Fruit fly (Drosophila melanogaster) whole organism, embryonic: ENCODE measurements around the gene spn-B.

Experiments
- Atf-2 ChIP-seq: fragments of 200-800 bp; sonication (Bioruptor generic); optimal IDR thresholded peaks from 2 replicates; lab custom pipeline; 2016; ENCODE audit warnings: missing biosample characterization, missing genetic modification characterization
- BEAF-32 ChIP-seq: fragments of 200-800 bp; sonication (Bioruptor generic); optimal IDR thresholded peaks from 3 replicates; lab custom pipeline; 2017; ENCODE audit warnings: missing biosample characterization, missing genetic modification characterization, mild to moderate bottlenecking, moderate library complexity, missing genetic modification reagents
- Blimp-1 ChIP-seq: fragments of 200-800 bp; sonication (Bioruptor generic); optimal IDR thresholded peaks from 3 replicates; lab custom pipeline; 2018; ENCODE audit warnings: missing biosample characterization, missing genetic modification characterization, mild to moderate bottlenecking, moderate library complexity, missing genetic modification reagents
- CG12769 ChIP-seq: fragments of 200-800 bp; sonication (Bioruptor generic); optimal IDR thresholded peaks from 2 replicates; lab custom pipeline; 2019; ENCODE audit warnings: missing biosample characterization, mild to moderate bottlenecking, missing genetic modification characterization, moderate library complexity
- CG13287 ChIP-seq: fragments of 200-800 bp; sonication (Bioruptor generic); IDR thresholded peaks from 2 replicates; pipeline ENCODE4 v1.3.6; 2022; ENCODE audit warnings: missing biosample characterization, missing genetic modification characterization; ENCODE audit not compliant: partially characterized antibody
- CG1602 ChIP-seq: fragments of 200-800 bp; sonication (Bioruptor generic); optimal IDR thresholded peaks from 3 replicates; lab custom pipeline; 2016; ENCODE audit warnings: missing biosample characterization, missing genetic modification characterization
- CG16813 ChIP-seq: fragments of 200-800 bp; sonication (Bioruptor generic); IDR thresholded peaks from 3 replicates; pipeline ENCODE4 v1.3.6; 2022; ENCODE audit warnings: missing biosample characterization, missing genetic modification characterization; ENCODE audit not compliant: partially characterized antibody
- CG17912 ChIP-seq: fragments of 200-800 bp; sonication (Bioruptor generic); optimal IDR thresholded peaks from 2 replicates; lab custom pipeline; 2018; ENCODE audit warnings: missing biosample characterization, mild to moderate bottlenecking, missing genetic modification characterization
- CG2129 ChIP-seq: fragments of 200-800 bp; sonication (Bioruptor generic); IDR thresholded peaks from 2 replicates; pipeline ENCODE4 v1.3.6; 2022; ENCODE audit warnings: missing biosample characterization, missing genetic modification characterization; ENCODE audit not compliant: partially characterized antibody
- CG32532 ChIP-seq: fragments of 200-800 bp; sonication (Bioruptor generic); IDR thresholded peaks from 2 replicates; pipeline ENCODE4 v1.3.6; 2022; ENCODE audit warnings: missing biosample characterization, missing genetic modification characterization
- CG33557 ChIP-seq: fragments of 200-800 bp; sonication (Bioruptor generic); optimal IDR thresholded peaks from 2 replicates; lab custom pipeline; 2019; ENCODE audit warnings: missing biosample characterization, mild to moderate bottlenecking, missing genetic modification characterization, moderate library complexity
- CG3726 ChIP-seq: fragments of 200-800 bp; sonication (Bioruptor generic); IDR thresholded peaks from 3 replicates; pipeline ENCODE4, ENCODE4 v1.3.6; 2022; ENCODE audit warnings: missing biosample characterization, missing genetic modification characterization
- CG4617 ChIP-seq: fragments of 200-800 bp; sonication (Bioruptor generic); optimal IDR thresholded peaks from 3 replicates; lab custom pipeline; 2016; ENCODE audit warnings: missing biosample characterization, missing genetic modification characterization, borderline replicate concordance
- CG7745 ChIP-seq: fragments of 200-800 bp; sonication (Bioruptor generic); optimal IDR thresholded peaks from 2 replicates; lab custom pipeline; 2018; ENCODE audit warnings: missing biosample characterization, mild to moderate bottlenecking, missing genetic modification characterization, moderate library complexity
- CG8924 ChIP-seq: fragments of 200-800 bp; optimal IDR thresholded peaks from 3 replicates; lab custom pipeline; 2019; ENCODE audit warnings: missing biosample characterization, mild to moderate bottlenecking, missing genetic modification characterization, moderate library complexity
- CG9437 ChIP-seq: fragments of 200-800 bp; sonication (Bioruptor generic); optimal IDR thresholded peaks from 2 replicates; lab custom pipeline; 2018; ENCODE audit warnings: missing biosample characterization, mild to moderate bottlenecking, missing genetic modification characterization
- D19B ChIP-seq: fragments of 200-800 bp; sonication (Bioruptor generic); optimal IDR thresholded peaks from 2 replicates; lab custom pipeline; 2017; ENCODE audit warnings: missing biosample characterization, mild to moderate bottlenecking, missing genetic modification characterization
- Ets97D ChIP-seq: fragments of 200-800 bp; sonication (Bioruptor generic); optimal IDR thresholded peaks from 3 replicates; lab custom pipeline; 2016; ENCODE audit warnings: missing biosample characterization, missing genetic modification characterization
- Hmr ChIP-seq: fragments of 200-800 bp; sonication (Bioruptor generic); optimal IDR thresholded peaks from 3 replicates; lab custom pipeline; 2017; ENCODE audit warnings: mild to moderate bottlenecking, missing biosample characterization, missing genetic modification reagents, missing genetic modification characterization
- Hr39 ChIP-seq: fragments of >200 bp; optimal IDR thresholded peaks from 2 replicates; lab custom pipeline; 2017
- MBD-R2 ChIP-seq: fragments of 200-800 bp; sonication (Bioruptor generic); IDR thresholded peaks from 2 replicates; pipeline ENCODE4 v1.3.6; 2022; ENCODE audit warnings: missing biosample characterization, missing genetic modification characterization
- Nf-YA ChIP-seq: fragments of 200-800 bp; sonication (Bioruptor generic); IDR thresholded peaks from 2 replicates; pipeline ENCODE4 v1.3.6; 2022; ENCODE audit warnings: missing biosample characterization, missing genetic modification characterization
- Side ChIP-seq: fragments of 200-800 bp; sonication (Bioruptor generic); optimal IDR thresholded peaks from 2 replicates; lab custom pipeline; 2016; ENCODE audit warnings: missing biosample characterization, missing genetic modification characterization
- ara ChIP-seq: fragments of 200-800 bp; sonication (Bioruptor generic); IDR thresholded peaks from 2 replicates; pipeline ENCODE4 v1.3.6; 2022; ENCODE audit warnings: missing biosample characterization, missing genetic modification characterization
- ase ChIP-seq: fragments of 200-800 bp; sonication (Bioruptor generic); IDR thresholded peaks from 3 replicates; pipeline ENCODE4 v1.3.6; 2022; ENCODE audit warnings: missing biosample characterization, missing genetic modification characterization
- bab2 ChIP-seq: fragments of 200-800 bp; sonication (Bioruptor generic); optimal IDR thresholded peaks from 2 replicates; lab custom pipeline; 2016; ENCODE audit warnings: missing biosample characterization, missing genetic modification characterization
- bbx ChIP-seq: fragments of 200-800 bp; sonication (Bioruptor generic); IDR thresholded peaks from 2 replicates; pipeline ENCODE4 v1.3.6; 2022; ENCODE audit warnings: missing biosample characterization, missing genetic modification characterization; ENCODE audit not compliant: partially characterized antibody
- bsh ChIP-seq, 2 experiments: fragments of 200-800 bp; sonication (Bioruptor generic); optimal IDR thresholded peaks; 2 replicates each; lab custom pipeline; 2017 to 2018; ENCODE audit warnings: mild to moderate bottlenecking in 2 of 2, missing biosample characterization in 2 of 2, missing genetic modification characterization in 2 of 2, moderate library complexity in 1 of 2
- cg ChIP-seq: fragments of 200-800 bp; sonication (Bioruptor generic); optimal IDR thresholded peaks from 3 replicates; lab custom pipeline; 2019; ENCODE audit warnings: missing biosample characterization, mild to moderate bottlenecking, missing genetic modification characterization, moderate library complexity
- chif ChIP-seq, 2 experiments: fragments of 200-800 bp; sonication (Bioruptor generic); optimal IDR thresholded peaks; 3 replicates each; lab custom pipeline; 2016; ENCODE audit warnings: missing biosample characterization in 2 of 2, missing genetic modification characterization in 2 of 2
- ci ChIP-seq: fragments of 200-800 bp; sonication (Bioruptor generic); IDR thresholded peaks from 3 replicates; pipeline ENCODE4 v1.3.6; 2022; ENCODE audit warnings: missing biosample characterization, missing genetic modification characterization
- crc ChIP-seq: fragments of 200-800 bp; sonication (Bioruptor generic); optimal IDR thresholded peaks from 2 replicates; lab custom pipeline; 2016; ENCODE audit warnings: missing biosample characterization, missing genetic modification characterization
- crp ChIP-seq, 2 experiments: fragments of 200-800 bp; sonication (Bioruptor generic); optimal IDR thresholded peaks; 2 replicates in 1 of 2; 3 replicates in 1 of 2; lab custom pipeline; 2017; ENCODE audit warnings: missing biosample characterization in 2 of 2, missing genetic modification characterization in 2 of 2, mild to moderate bottlenecking in 1 of 2, moderate library complexity in 1 of 2
- ems ChIP-seq: fragments of 200-800 bp; sonication (Bioruptor generic); optimal IDR thresholded peaks from 3 replicates; lab custom pipeline; 2016; ENCODE audit warnings: missing biosample characterization, missing genetic modification characterization
- eve ChIP-seq, 2 experiments: fragments of >200 bp; optimal IDR thresholded peaks; 2 replicates each; lab custom pipeline; 2017; ENCODE audit warnings: missing biosample characterization in 2 of 2, missing genetic modification characterization in 2 of 2
- fd102C ChIP-seq: fragments of 200-800 bp; sonication (Bioruptor generic); optimal IDR thresholded peaks from 2 replicates; lab custom pipeline; 2018; ENCODE audit warnings: missing biosample characterization, mild to moderate bottlenecking, missing genetic modification characterization, moderate library complexity
- gcm ChIP-seq: fragments of 200-800 bp; sonication (Bioruptor generic); optimal IDR thresholded peaks from 2 replicates; lab custom pipeline; 2019; ENCODE audit warnings: missing biosample characterization, mild to moderate bottlenecking, missing genetic modification characterization, moderate library complexity
- gfzf ChIP-seq: fragments of 200-800 bp; sonication (Bioruptor generic); optimal IDR thresholded peaks from 2 replicates; lab custom pipeline; 2016; ENCODE audit warnings: missing biosample characterization, mild to moderate bottlenecking, missing genetic modification characterization, moderate library complexity
- gt ChIP-seq: fragments of 200-800 bp; sonication (Bioruptor generic); IDR thresholded peaks from 2 replicates; pipeline ENCODE4 v1.3.6; 2022; ENCODE audit warnings: missing biosample characterization, missing genetic modification characterization
- lbe ChIP-seq: fragments of 200-800 bp; sonication (Bioruptor generic); optimal IDR thresholded peaks from 2 replicates; lab custom pipeline; 2016; ENCODE audit warnings: missing biosample characterization, mild to moderate bottlenecking, missing genetic modification characterization
- nerfin-1 ChIP-seq: fragments of 200-800 bp; sonication (Bioruptor generic); optimal IDR thresholded peaks from 3 replicates; lab custom pipeline; 2019; ENCODE audit warnings: missing biosample characterization, mild to moderate bottlenecking, missing genetic modification characterization, moderate library complexity
- otp ChIP-seq: fragments of 200-800 bp; sonication (Bioruptor generic); IDR thresholded peaks from 3 replicates; pipeline ENCODE4, ENCODE4 v1.3.6; 2022; ENCODE audit warnings: missing biosample characterization, missing genetic modification characterization
- rib ChIP-seq: fragments of 200-800 bp; sonication (Bioruptor generic); IDR thresholded peaks from 2 replicates; pipeline ENCODE4 v1.3.6; 2022; ENCODE audit warnings: missing biosample characterization, missing genetic modification characterization
- sd ChIP-seq: fragments of 200-800 bp; sonication (Bioruptor generic); optimal IDR thresholded peaks from 3 replicates; lab custom pipeline; 2018; ENCODE audit warnings: missing biosample characterization, mild to moderate bottlenecking, missing genetic modification characterization, moderate library complexity
- shn ChIP-seq: fragments of 200-800 bp; sonication (Bioruptor generic); optimal IDR thresholded peaks from 3 replicates; lab custom pipeline; 2016; ENCODE audit warnings: missing biosample characterization, missing genetic modification characterization
- sug ChIP-seq: fragments of 200-800 bp; optimal IDR thresholded peaks from 2 replicates; lab custom pipeline; 2019; ENCODE audit warnings: missing biosample characterization, mild to moderate bottlenecking, missing genetic modification characterization, moderate library complexity
- tio ChIP-seq: fragments of 200-800 bp; sonication (Bioruptor generic); optimal IDR thresholded peaks from 2 replicates; lab custom pipeline; 2017; ENCODE audit warnings: missing biosample characterization, missing genetic modification characterization, inconsistent platforms
- unc-4 ChIP-seq: fragments of 200-800 bp; sonication (Bioruptor generic); IDR thresholded peaks from 2 replicates; pipeline ENCODE4 v1.3.6; 2022; ENCODE audit warnings: missing biosample characterization, missing genetic modification characterization; ENCODE audit not compliant: partially characterized antibody

The spn-B gene

DNA sequence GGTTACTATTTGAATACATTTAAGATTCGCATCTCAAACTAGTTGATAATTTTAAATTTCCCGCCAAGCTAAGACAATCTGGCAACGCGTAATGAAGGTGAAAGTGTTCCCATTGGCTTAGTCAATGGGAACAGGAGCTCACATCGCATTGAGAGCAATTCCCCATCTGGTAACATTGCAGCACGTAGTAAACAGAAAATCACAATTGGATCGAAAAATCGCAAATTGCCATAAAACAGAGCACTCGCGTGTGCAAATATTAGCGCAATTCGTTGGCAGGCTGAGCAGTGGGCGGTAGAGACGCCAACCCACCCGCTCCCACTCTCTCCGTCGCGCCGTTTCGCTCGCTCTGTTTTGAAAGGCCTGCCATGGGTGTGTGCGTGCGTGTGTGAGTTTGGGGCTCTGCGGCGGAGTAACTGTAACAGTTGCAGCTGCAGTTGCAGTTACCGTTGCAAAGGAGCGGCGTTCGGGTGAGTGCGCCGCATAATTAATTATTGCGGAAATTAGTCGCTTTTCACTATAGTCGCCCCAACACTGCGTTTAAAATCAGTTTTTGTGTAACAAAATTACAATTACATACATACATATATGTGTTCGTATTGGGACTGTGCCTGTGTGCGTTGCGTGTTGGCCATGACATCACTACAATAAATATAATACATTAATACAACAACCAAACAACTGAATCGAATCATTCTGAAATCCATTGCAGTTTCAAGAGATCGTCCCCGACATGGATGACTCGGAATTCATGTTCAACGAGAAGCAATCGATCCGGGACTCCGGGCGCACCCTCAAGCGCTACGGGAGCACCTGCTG lies 29.6 kb upstream of the spn-B start (continued):
- TF ChIP-seq CG17912 (GFP tag; lab: Kevin White, UChicago) (no peak), crc (no peak), nerfin-1 (tag; lab: Kevin White, UChicago) (peak; percentile 31), Blimp-1 (GFP tag; lab: Kevin White, UChicago) (peak; percentile 99), cg (GFP tag; lab: Kevin White, UChicago) (peak; percentile 92), gt (no peak), CG16813 (0 out of 3 replicates have a peak, but pooled peaks have one; percentile 10), BEAF-32 (GFP tag; lab: Kevin White, UChicago) (peak; percentile 29), Hmr (no peak), Nf-YA (GFP tag; lab: Robert Waterston, UW) (no peak), CG4617 (peak; percentile 82), sd (tag; lab: Kevin White, UChicago) (no peak), unc-4 (0 out of 2 replicates have a peak, but pooled peaks have one; percentile 26), otp (GFP tag; lab: Robert Waterston, UW) (0 out of 3 replicates have a peak, but pooled peaks have one; percentile 32), Side (GFP tag; lab: Kevin White, UChicago) (peak; percentile 4), bbx (GFP tag; lab: Robert Waterston, UW) (0 out of 2 replicates have a peak, but pooled peaks have one; percentile 22), shn (GFP tag; lab: Kevin White, UChicago) (no peak), rib (GFP tag; lab: Robert Waterston, UW) (peak; percentile 28; the same call in 1 of the 2 replicates), ara (GFP tag; lab: Robert Waterston, UW) (no peak), Atf-2 (GFP tag; lab: Kevin White, UChicago) (no peak), CG2129 (GFP tag; lab: Robert Waterston, UW) (no peak), MBD-R2 (GFP tag; lab: Robert Waterston, UW) (peak; percentile 46; the same call in 1 of the 2 replicates), CG33557 (GFP tag; lab: Kevin White, UChicago) (peak; percentile 18), fd102C (GFP tag; lab: Kevin White, UChicago) (no peak), CG12769 (tag; lab: Kevin White, UChicago) (peak; percentile 2), chif (GFP tag; optimal IDR thresholded peaks at IDR 0.05; lab: Kevin White, UChicago) (no peak), Hr39 (lab: Kevin White, UChicago) (no peak), Ets97D (GFP tag; lab: Kevin White, UChicago) (no peak)
- TF ChIP-seq, all 482 proteins: peak for 46

DNA sequence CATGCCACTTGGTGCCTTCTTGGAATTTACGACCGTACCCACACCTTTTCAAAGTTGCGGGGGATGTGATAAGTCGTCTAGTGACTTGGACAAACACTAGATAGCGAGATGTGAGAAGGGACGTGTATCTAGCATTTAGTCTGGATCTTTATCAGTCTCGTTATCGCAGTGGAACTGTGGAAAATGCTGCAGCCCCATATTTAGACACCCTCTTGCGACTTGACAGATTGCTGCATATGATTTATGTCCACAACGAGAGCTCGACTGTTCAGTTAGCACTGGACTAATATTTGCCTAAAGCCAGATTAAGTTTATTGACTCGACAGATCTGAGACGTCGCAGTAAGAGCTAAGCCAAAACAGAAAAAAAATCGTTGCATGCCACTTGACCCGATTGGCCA lies 28.0 kb upstream of the spn-B start:
- TF ChIP-seq gfzf (no peak), CG7745 (tag; lab: Kevin White, UChicago) (no peak), eve (GFP tag; optimal IDR thresholded peaks at IDR 0.05; lab: Kevin White, UChicago) (no peak), bab2 (GFP tag; lab: Kevin White, UChicago) (no peak), CG9437 (GFP tag; lab: Kevin White, UChicago) (no peak), ems (no peak), CG8924 (tag; lab: Kevin White, UChicago) (peak; percentile 9), bsh (GFP tag; optimal IDR thresholded peaks at IDR 0.05; lab: Kevin White, UChicago) (peak in 1 of 2 experiments; percentile 43), CG3726 (GFP tag; lab: Robert Waterston, UW) (no peak), tio (GFP tag; lab: Kevin White, UChicago) (no peak), CG32532 (GFP tag; lab: Robert Waterston, UW) (no peak), ci (peak; percentile 81; the same call in 2 of the 3 replicates), CG13287 (GFP tag; lab: Robert Waterston, UW) (no peak), sug (tag; lab: Kevin White, UChicago) (peak; percentile 70), lbe (no peak), D19B (no peak), gcm (GFP tag; lab: Kevin White, UChicago) (peak; percentile 30), ase (GFP tag; lab: Robert Waterston, UW) (no peak), CG1602 (no peak), crp (GFP tag; optimal IDR thresholded peaks at IDR 0.05; lab: Kevin White, UChicago) (no peak)
